Fruit fly (Drosophila melanogaster) whole organism, embryonic: Measurements from ENCODE around the gene CG3091.

ENCODE experiments used
- Bdp1 ChIP-seq: fragments of 200-800 bp; sonication (Bioruptor generic); optimal IDR thresholded peaks from 3 replicates; lab custom pipeline; 2016; ENCODE audit warnings: missing biosample characterization, missing genetic modification characterization
- CG10543 ChIP-seq: fragments of 200-800 bp; sonication (Bioruptor generic); optimal IDR thresholded peaks from 3 replicates; lab custom pipeline; 2017; ENCODE audit warnings: missing biosample characterization, mild to moderate bottlenecking, missing genetic modification characterization, moderate library complexity
- CG11723 ChIP-seq: fragments of 200-800 bp; sonication (Bioruptor generic); optimal IDR thresholded peaks from 2 replicates; lab custom pipeline; 2017; ENCODE audit warnings: missing biosample characterization, mild to moderate bottlenecking, missing genetic modification characterization
- CG14014 ChIP-seq: fragments of 200-800 bp; sonication (Bioruptor generic); IDR thresholded peaks from 2 replicates; pipeline ENCODE4 v1.3.6; 2022; ENCODE audit warnings: missing biosample characterization, missing genetic modification characterization
- CG14965 ChIP-seq: fragments of 200-800 bp; sonication (Bioruptor generic); optimal IDR thresholded peaks from 2 replicates; lab custom pipeline; 2016; ENCODE audit warnings: missing biosample characterization, missing genetic modification characterization, borderline replicate concordance
- CG1529 ChIP-seq: fragments of 200-800 bp; sonication (Bioruptor generic); optimal IDR thresholded peaks from 3 replicates; lab custom pipeline; 2018; ENCODE audit warnings: missing biosample characterization, missing genetic modification characterization
- CG1792 ChIP-seq: fragments of 200-800 bp; sonication (Bioruptor generic); optimal IDR thresholded peaks from 2 replicates; lab custom pipeline; 2016; ENCODE audit warnings: missing biosample characterization, missing genetic modification characterization
- CG18011 ChIP-seq: fragments of 200-800 bp; sonication (Bioruptor generic); optimal IDR thresholded peaks from 2 replicates; lab custom pipeline; 2017; ENCODE audit warnings: missing biosample characterization, missing genetic modification characterization, mild to moderate bottlenecking, moderate library complexity, missing genotype
- CG2120 ChIP-seq: fragments of 200-800 bp; sonication (Bioruptor generic); optimal IDR thresholded peaks from 3 replicates; lab custom pipeline; 2016; ENCODE audit warnings: missing biosample characterization, missing genetic modification characterization
- CG2129 ChIP-seq: fragments of 200-800 bp; sonication (Bioruptor generic); IDR thresholded peaks from 2 replicates; pipeline ENCODE4 v1.3.6; 2022; ENCODE audit warnings: missing biosample characterization, missing genetic modification characterization; ENCODE audit not compliant: partially characterized antibody
- CG30020 ChIP-seq: fragments of 200-800 bp; optimal IDR thresholded peaks from 2 replicates; lab custom pipeline; 2019; ENCODE audit warnings: missing biosample characterization, mild to moderate bottlenecking, missing genetic modification characterization, moderate library complexity
- CG4617 ChIP-seq: fragments of 200-800 bp; sonication (Bioruptor generic); optimal IDR thresholded peaks from 3 replicates; lab custom pipeline; 2016; ENCODE audit warnings: missing biosample characterization, missing genetic modification characterization, borderline replicate concordance
- CG6175 ChIP-seq: fragments of 200-800 bp; sonication (Bioruptor generic); IDR thresholded peaks from 3 replicates; pipeline ENCODE4 v1.3.6; 2022; ENCODE audit warnings: missing biosample characterization, missing genetic modification characterization
- CG7745 ChIP-seq: fragments of 200-800 bp; sonication (Bioruptor generic); optimal IDR thresholded peaks from 2 replicates; lab custom pipeline; 2018; ENCODE audit warnings: missing biosample characterization, mild to moderate bottlenecking, missing genetic modification characterization, moderate library complexity
- D19A ChIP-seq: fragments of 200-800 bp; optimal IDR thresholded peaks from 3 replicates; lab custom pipeline; 2019; ENCODE audit warnings: missing biosample characterization, mild to moderate bottlenecking, missing genetic modification characterization, moderate library complexity
- Dad ChIP-seq: fragments of 200-800 bp; sonication (Bioruptor generic); optimal IDR thresholded peaks from 3 replicates; lab custom pipeline; 2016; ENCODE audit warnings: missing biosample characterization, missing genetic modification characterization
- Dek ChIP-seq: fragments of 200-800 bp; sonication (Bioruptor generic); optimal IDR thresholded peaks from 3 replicates; lab custom pipeline; 2019; ENCODE audit warnings: missing biosample characterization, mild to moderate bottlenecking, missing genetic modification characterization, moderate library complexity
- Dll ChIP-seq: fragments of 200-800 bp; sonication (Bioruptor generic); IDR thresholded peaks from 4 replicates; pipeline ENCODE4 v1.3.6; 2022; ENCODE audit warnings: missing biosample characterization, missing genetic modification characterization; ENCODE audit not compliant: partially characterized antibody
- Dref ChIP-seq: fragments of 200-800 bp; sonication (Bioruptor generic); IDR thresholded peaks from 2 replicates; pipeline ENCODE4 v1.3.6; 2022; ENCODE audit warnings: missing biosample characterization, missing genetic modification characterization
- Fer3 ChIP-seq: fragments of 200-800 bp; sonication (Bioruptor generic); optimal IDR thresholded peaks from 2 replicates; lab custom pipeline; 2018; ENCODE audit warnings: missing biosample characterization, mild to moderate bottlenecking, missing genetic modification characterization, moderate library complexity
- Lpt ChIP-seq: fragments of >200 bp; optimal IDR thresholded peaks from 2 replicates; lab custom pipeline; 2018; ENCODE audit warnings: missing biosample characterization, missing genetic modification characterization
- Mad ChIP-seq: fragments of 200-800 bp; sonication (Bioruptor generic); optimal IDR thresholded peaks from 2 replicates; lab custom pipeline; 2016; ENCODE audit warnings: missing biosample characterization, missing genetic modification characterization
- Nf-YC ChIP-seq: fragments of 200-800 bp; optimal IDR thresholded peaks from 3 replicates; lab custom pipeline; 2019; ENCODE audit warnings: missing biosample characterization, mild to moderate bottlenecking, missing genetic modification characterization, moderate library complexity
- PHDP ChIP-seq: fragments of 200-800 bp; sonication (Bioruptor generic); optimal IDR thresholded peaks from 3 replicates; lab custom pipeline; 2018; ENCODE audit warnings: missing biosample characterization, mild to moderate bottlenecking, missing genetic modification characterization, moderate library complexity
- TFAM ChIP-seq: fragments of 200-800 bp; sonication (Bioruptor generic); optimal IDR thresholded peaks from 2 replicates; lab custom pipeline; 2017; ENCODE audit warnings: missing biosample characterization, missing genetic modification characterization, inconsistent platforms
- Vsx1 ChIP-seq: fragments of 200-800 bp; sonication (Bioruptor generic); optimal IDR thresholded peaks from 2 replicates; lab custom pipeline; 2017; ENCODE audit warnings: missing biosample characterization, mild to moderate bottlenecking, missing genetic modification characterization, missing genetic modification reagents
- caup ChIP-seq: fragments of 200-800 bp; sonication (Bioruptor generic); optimal IDR thresholded peaks from 3 replicates; lab custom pipeline; 2017; ENCODE audit warnings: missing biosample characterization, mild to moderate bottlenecking, missing genetic modification characterization, moderate library complexity; ENCODE audit not compliant: severe bottlenecking
- chif ChIP-seq, 2 experiments: fragments of 200-800 bp; sonication (Bioruptor generic); optimal IDR thresholded peaks; 3 replicates each; lab custom pipeline; 2016; ENCODE audit warnings: missing biosample characterization in 2 of 2, missing genetic modification characterization in 2 of 2
- croc ChIP-seq: fragments of 200-800 bp; sonication (Bioruptor generic); conservative IDR thresholded peaks from 3 replicates; pipeline ENCODE4 v1.3.6; 2022; ENCODE audit warnings: missing biosample characterization, missing genetic modification characterization
- dan ChIP-seq: fragments of 200-800 bp; sonication (Bioruptor generic); IDR thresholded peaks from 2 replicates; pipeline ENCODE4 v1.3.6; 2022; ENCODE audit warnings: missing biosample characterization, missing genetic modification characterization
- fd96Cb ChIP-seq: fragments of 200-800 bp; sonication (Bioruptor generic); optimal IDR thresholded peaks from 2 replicates; lab custom pipeline; 2018; ENCODE audit warnings: missing biosample characterization, mild to moderate bottlenecking, missing genetic modification characterization, moderate library complexity
- insv ChIP-seq, 2 experiments: fragments of 200-800 bp; sonication (Bioruptor generic); optimal IDR thresholded peaks; 3 replicates each; lab custom pipeline; 2016 to 2018; ENCODE audit warnings: missing biosample characterization in 2 of 2, missing genetic modification characterization in 2 of 2
- inv ChIP-seq: fragments of 200-800 bp; sonication (Bioruptor generic); IDR thresholded peaks from 2 replicates; pipeline ENCODE4 v1.3.6; 2022; ENCODE audit warnings: missing biosample characterization, missing genetic modification characterization; ENCODE audit not compliant: partially characterized antibody
- klu ChIP-seq: fragments of 200-800 bp; sonication (Bioruptor generic); IDR thresholded peaks from 2 replicates; pipeline ENCODE4 v1.3.6; 2022; ENCODE audit warnings: missing biosample characterization, missing genetic modification characterization
- lmd ChIP-seq: fragments of 200-800 bp; sonication (Bioruptor generic); IDR thresholded peaks from 2 replicates; pipeline ENCODE4 v1.3.6; 2022; ENCODE audit warnings: missing biosample characterization, missing genetic modification characterization
- nmo ChIP-seq: fragments of 200-800 bp; sonication (Bioruptor generic); optimal IDR thresholded peaks from 2 replicates; lab custom pipeline; 2018; ENCODE audit warnings: missing biosample characterization, mild to moderate bottlenecking, missing genetic modification characterization, moderate library complexity
- pb ChIP-seq: fragments of 200-800 bp; sonication (Bioruptor generic); optimal IDR thresholded peaks from 3 replicates; lab custom pipeline; 2016; ENCODE audit warnings: missing biosample characterization, missing genetic modification characterization
- pho ChIP-seq: fragments of 200-800 bp; sonication (Bioruptor generic); optimal IDR thresholded peaks from 2 replicates; lab custom pipeline; 2016; ENCODE audit warnings: missing biosample characterization, missing genetic modification characterization
- pum ChIP-seq: fragments of 200-800 bp; sonication (Bioruptor generic); optimal IDR thresholded peaks from 2 replicates; lab custom pipeline; 2016; ENCODE audit warnings: missing biosample characterization, missing genetic modification characterization
- pzg ChIP-seq: fragments of 200-800 bp; sonication (Bioruptor generic); optimal IDR thresholded peaks from 3 replicates; lab custom pipeline; 2018; ENCODE audit warnings: missing biosample characterization, mild to moderate bottlenecking, missing genetic modification characterization, moderate library complexity
- ranshi ChIP-seq: fragments of 200-800 bp; sonication (Bioruptor generic); IDR thresholded peaks from 2 replicates; pipeline ENCODE4 v1.3.6; 2022; ENCODE audit warnings: missing biosample characterization, missing genetic modification characterization
- ro ChIP-seq: fragments of 200-800 bp; sonication (Bioruptor generic); IDR thresholded peaks from 2 replicates; pipeline ENCODE4 v1.3.6; 2022; ENCODE audit warnings: missing biosample characterization, missing genetic modification characterization
- shn ChIP-seq: fragments of 200-800 bp; sonication (Bioruptor generic); optimal IDR thresholded peaks from 3 replicates; lab custom pipeline; 2016; ENCODE audit warnings: missing biosample characterization, missing genetic modification characterization
- stwl ChIP-seq: fragments of 200-800 bp; sonication (Bioruptor generic); optimal IDR thresholded peaks from 3 replicates; lab custom pipeline; 2018; ENCODE audit warnings: missing biosample characterization, mild to moderate bottlenecking, missing genetic modification characterization, moderate library complexity
- tin ChIP-seq: fragments of 200-800 bp; sonication (Bioruptor generic); optimal IDR thresholded peaks from 3 replicates; lab custom pipeline; 2016; ENCODE audit warnings: missing biosample characterization, missing genetic modification characterization
- tio ChIP-seq: fragments of 200-800 bp; sonication (Bioruptor generic); optimal IDR thresholded peaks from 2 replicates; lab custom pipeline; 2017; ENCODE audit warnings: missing biosample characterization, missing genetic modification characterization, inconsistent platforms
- toy ChIP-seq: fragments of 200-800 bp; sonication (Bioruptor generic); IDR thresholded peaks from 2 replicates; pipeline ENCODE4 v1.3.6; 2022; ENCODE audit warnings: missing biosample characterization, missing genetic modification characterization
- wdn ChIP-seq: fragments of 200-800 bp; sonication (Bioruptor generic); IDR thresholded peaks from 2 replicates; pipeline ENCODE4 v1.3.6; 2022; ENCODE audit warnings: missing biosample characterization, missing genetic modification characterization

Gene CG3091

dm6 chrX:2296230-2297044 lies 42.4 kb upstream of the CG3091 start (continued):
- TF ChIP-seq Dref (GFP tag; lab: Robert Waterston, UW) (no peak), CG11723 (GFP tag; lab: Kevin White, UChicago) (peak; percentile 91), nmo (GFP tag; lab: Kevin White, UChicago) (peak; percentile 97), chif (GFP tag; optimal IDR thresholded peaks at IDR 0.05; lab: Kevin White, UChicago) (peak; percentile 93 to 96), pum (GFP tag; lab: Kevin White, UChicago) (peak; percentile 94), pho (GFP tag; lab: Kevin White, UChicago) (peak; percentile 91), insv (GFP tag; optimal IDR thresholded peaks at IDR 0.05; lab: Kevin White, UChicago) (peak; percentile 41 to 65), inv (GFP tag; lab: Robert Waterston, UW) (no peak), CG6175 (GFP tag; lab: Robert Waterston, UW) (no peak; the same call in 2 of the 3 replicates), caup (GFP tag; lab: Kevin White, UChicago) (peak; percentile 92), stwl (tag; lab: Kevin White, UChicago) (peak; percentile 3), PHDP (tag; lab: Kevin White, UChicago) (peak; percentile 93), Lpt (GFP tag; lab: Kevin White, UChicago) (no peak), toy (GFP tag; lab: Robert Waterston, UW) (no peak), ranshi (GFP tag; lab: Robert Waterston, UW) (peak; percentile 70; the same call in 1 of the 2 replicates), Mad (GFP tag; lab: Kevin White, UChicago) (peak; percentile 89), Nf-YC (tag; lab: Kevin White, UChicago) (peak; percentile 84), tin (GFP tag; lab: Kevin White, UChicago) (peak; percentile 89), CG30020 (tag; lab: Kevin White, UChicago) (peak; percentile 78), ro (0 out of 2 replicates have a peak, but pooled peaks have one; percentile 32), Dek (tag; lab: Kevin White, UChicago) (peak; percentile 87), CG2120 (peak; percentile 94), Dad (peak; percentile 87), Dll (no peak), Fer3 (tag; lab: Kevin White, UChicago) (peak; percentile 81), CG10543 (peak; percentile 92), CG14965 (peak; percentile 72), pzg (GFP tag; lab: Kevin White, UChicago) (peak; percentile 12), fd96Cb (tag; lab: Kevin White, UChicago) (peak; percentile 94), klu (GFP tag; lab: Robert Waterston, UW) (peak; percentile 77), pb (GFP tag; lab: Kevin White, UChicago) (peak; percentile 95), croc (GFP tag; lab: Robert Waterston, UW) (peak; percentile 84), CG18011 (GFP tag; lab: Kevin White, UChicago) (peak; percentile 79), wdn (GFP tag; lab: Robert Waterston, UW) (no peak), CG2129 (GFP tag; lab: Robert Waterston, UW) (no peak), TFAM (GFP tag; lab: Kevin White, UChicago) (peak; percentile 81), CG4617 (peak; percentile 75), CG1529 (GFP tag; lab: Kevin White, UChicago) (peak; percentile 94), Bdp1 (GFP tag; lab: Kevin White, UChicago) (peak; percentile 87), dan (peak; percentile 50; the same call in 1 of the 2 replicates), CG7745 (tag; lab: Kevin White, UChicago) (no peak), CG1792 (GFP tag; lab: Kevin White, UChicago) (peak; percentile 92), CG14014 (GFP tag; lab: Robert Waterston, UW) (peak; percentile 72), Vsx1 (GFP tag; lab: Kevin White, UChicago) (peak; percentile 78), lmd (peak; percentile 90), D19A (peak; percentile 91), tio (peak; percentile 96), shn (peak; percentile 97)
